Fruit fly (Drosophila melanogaster) whole organism, prepupa: ENCODE results near the gene CG17666.

Source experiments
- Blimp-1 ChIP-seq: fragments of 200-800 bp; sonication (Bioruptor generic); optimal IDR thresholded peaks from 3 replicates; lab custom pipeline; 2017; ENCODE audit warnings: missing biosample characterization, missing genetic modification characterization, mild to moderate bottlenecking, moderate library complexity, missing genetic modification reagents
- CG11762 ChIP-seq: fragments of 200-800 bp; sonication (Bioruptor generic); optimal IDR thresholded peaks from 3 replicates; lab custom pipeline; 2016; ENCODE audit warnings: missing biosample characterization, missing genetic modification characterization; ENCODE audit not compliant: insufficient read depth
- CG6854 ChIP-seq: fragments of 200-800 bp; sonication (Bioruptor generic); optimal IDR thresholded peaks from 2 replicates; lab custom pipeline; 2017; ENCODE audit warnings: missing biosample characterization, mild to moderate bottlenecking, missing genetic modification characterization
- Hr4 ChIP-seq: fragments of 200-800 bp; sonication (Bioruptor generic); optimal IDR thresholded peaks from 3 replicates; lab custom pipeline; 2016; ENCODE audit warnings: missing biosample characterization, missing genetic modification characterization
- ss ChIP-seq, 2 experiments: fragments of 200-800 bp; sonication (Bioruptor generic); optimal IDR thresholded peaks; 2 replicates in 1 of 2; 3 replicates in 1 of 2; lab custom pipeline; 2017 to 2018; ENCODE audit warnings: mild to moderate bottlenecking in 2 of 2, missing biosample characterization in 2 of 2, missing genetic modification characterization in 2 of 2, moderate library complexity in 1 of 2
- vri ChIP-seq: fragments of 200-800 bp; sonication (Bioruptor generic); optimal IDR thresholded peaks from 3 replicates; lab custom pipeline; 2016; ENCODE audit warnings: missing biosample characterization, mild to moderate bottlenecking, missing genetic modification characterization

DNA sequence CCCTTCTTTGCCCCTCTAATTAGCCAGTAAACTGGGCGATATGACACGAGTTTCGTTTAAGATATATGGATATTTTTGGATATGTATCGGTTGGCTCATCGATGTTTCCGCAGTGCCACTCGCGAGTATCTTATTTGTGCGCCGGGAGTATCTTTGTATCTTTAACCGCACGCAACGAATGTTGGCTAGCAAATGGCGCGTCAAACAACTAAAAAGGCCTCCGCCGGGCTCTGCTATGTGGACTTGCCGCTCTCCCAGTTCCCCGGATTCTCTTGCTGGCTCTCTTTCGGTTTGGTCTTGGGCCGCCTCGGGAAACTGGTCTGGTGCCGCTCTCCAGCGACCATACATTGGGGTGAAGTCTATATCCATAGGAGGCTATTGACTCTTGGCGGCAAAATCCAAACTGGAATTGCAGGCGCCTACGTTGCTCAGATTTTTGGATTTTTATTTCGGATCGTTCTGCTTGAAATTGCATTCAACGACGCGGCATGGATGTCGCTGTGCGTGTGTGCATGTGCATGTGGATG is 51.3 kb downstream of the CG17666 start:
- no peak for TF ChIP-seq Blimp-1 (GFP tag; lab: Kevin White, UChicago)
- peak; percentile 60 to 70 for TF ChIP-seq ss (GFP tag; optimal IDR thresholded peaks at IDR 0.05; lab: Kevin White, UChicago)
- peak; percentile 58 for TF ChIP-seq CG6854 (GFP tag; lab: Kevin White, UChicago)
- peak; percentile 26 for TF ChIP-seq vri (GFP tag; lab: Kevin White, UChicago)
- no peak for TF ChIP-seq CG11762 (GFP tag; lab: Kevin White, UChicago)
- TF ChIP-seq Hr4 (GFP tag; lab: Kevin White, UChicago) = no peak
